Worm (Caenorhabditis elegans) whole organism, late embryonic: ENCODE data around the gene Y75B8A.34.

ENCODE experiments used
- C08G9.2 ChIP-seq: sonication (generic microtip); optimal IDR thresholded peaks from 2 replicates; lab custom pipeline; 2016; ENCODE audit warnings: mild to moderate bottlenecking, missing genetic modification characterization, moderate library complexity, missing compliant biosample characterization
- F13H6.1 ChIP-seq: sonication (generic microtip); optimal IDR thresholded peaks from 2 replicates; lab custom pipeline; 2016; ENCODE audit warnings: missing genetic modification characterization, missing compliant biosample characterization
- K02D7.2 ChIP-seq: sonication (generic microtip); optimal IDR thresholded peaks from 2 replicates; lab custom pipeline; 2017; ENCODE audit warnings: mild to moderate bottlenecking, missing genetic modification characterization, missing compliant biosample characterization
- K09A11.1 ChIP-seq: sonication (generic microtip); optimal IDR thresholded peaks from 2 replicates; lab custom pipeline; 2017; ENCODE audit warnings: antibody characterized with exemption, mild to moderate bottlenecking, missing genetic modification characterization, missing compliant biosample characterization; ENCODE audit not compliant: insufficient read depth
- Y22D7AL.16 ChIP-seq: sonication (generic microtip); optimal IDR thresholded peaks from 2 replicates; lab custom pipeline; 2016; ENCODE audit warnings: missing genetic modification characterization, missing compliant biosample characterization
- ama-1 ChIP-seq: fragments of 150-350 bp; optimal IDR thresholded peaks from 2 replicates; lab custom pipeline; 2014
- ceh-14 ChIP-seq: sonication (generic microtip); optimal IDR thresholded peaks from 2 replicates; lab custom pipeline; 2016; ENCODE audit warnings: missing genotype, missing genetic modification characterization, missing compliant biosample characterization
- ceh-18 ChIP-seq: sonication (generic microtip); optimal IDR thresholded peaks from 2 replicates; lab custom pipeline; 2016; ENCODE audit warnings: missing genetic modification characterization, missing compliant biosample characterization
- ceh-24 ChIP-seq: sonication (generic microtip); optimal IDR thresholded peaks from 2 replicates; lab custom pipeline; 2016; ENCODE audit warnings: mild to moderate bottlenecking, missing genetic modification characterization, missing compliant biosample characterization
- ceh-31 ChIP-seq: sonication (generic microtip); optimal IDR thresholded peaks from 2 replicates; lab custom pipeline; 2016; ENCODE audit warnings: missing genetic modification characterization, missing compliant biosample characterization
- ceh-34 ChIP-seq: sonication (generic microtip); optimal IDR thresholded peaks from 2 replicates; lab custom pipeline; 2016; ENCODE audit warnings: mild to moderate bottlenecking, missing genetic modification characterization, missing compliant biosample characterization
- ceh-6 ChIP-seq: fragments of 200-800 bp; sonication (Bioruptor generic); optimal IDR thresholded peaks from 2 replicates; lab custom pipeline; 2018; ENCODE audit warnings: mild to moderate bottlenecking, missing genetic modification characterization, missing compliant biosample characterization
- dmd-4 ChIP-seq: sonication (generic microtip); optimal IDR thresholded peaks from 2 replicates; lab custom pipeline; 2016; ENCODE audit warnings: borderline replicate concordance, missing genetic modification characterization, missing compliant biosample characterization
- elt-2 ChIP-seq: sonication (generic microtip); optimal IDR thresholded peaks from 2 replicates; lab custom pipeline; 2016; ENCODE audit warnings: missing genetic modification reagents, missing genetic modification characterization, missing compliant biosample characterization
- ets-4 ChIP-seq: sonication (generic microtip); optimal IDR thresholded peaks from 2 replicates; lab custom pipeline; 2016; ENCODE audit warnings: missing genetic modification characterization, missing compliant biosample characterization
- eyg-1 ChIP-seq: sonication (generic microtip); optimal IDR thresholded peaks from 2 replicates; lab custom pipeline; 2016; ENCODE audit warnings: missing genotype, missing genetic modification characterization, missing compliant biosample characterization
- fax-1 ChIP-seq: sonication (generic microtip); optimal IDR thresholded peaks from 2 replicates; lab custom pipeline; 2016; ENCODE audit warnings: missing genotype, missing genetic modification characterization, missing compliant biosample characterization
- fkh-10 ChIP-seq: fragments of 150-350 bp; optimal IDR thresholded peaks from 2 replicates; lab custom pipeline; 2014; ENCODE audit warnings: missing biosample characterization, missing genetic modification reagents, missing genetic modification characterization
- gmeb-2 ChIP-seq: sonication (generic microtip); optimal IDR thresholded peaks from 2 replicates; lab custom pipeline; 2016; ENCODE audit warnings: missing genetic modification characterization, inconsistent platforms, missing compliant biosample characterization
- hlh-13 ChIP-seq: fragments of 200-800 bp; sonication (Bioruptor generic); optimal IDR thresholded peaks from 2 replicates; lab custom pipeline; 2018; ENCODE audit warnings: mild to moderate bottlenecking, missing genetic modification characterization, missing compliant biosample characterization
- hlh-30 ChIP-seq: sonication (generic microtip); optimal IDR thresholded peaks from 2 replicates; lab custom pipeline; 2017; ENCODE audit warnings: antibody characterized with exemption, missing genetic modification characterization, missing compliant biosample characterization; ENCODE audit not compliant: insufficient read depth
- lim-6 ChIP-seq: sonication (generic microtip); optimal IDR thresholded peaks from 2 replicates; lab custom pipeline; 2016; ENCODE audit warnings: missing genetic modification characterization, missing compliant biosample characterization
- mec-3 ChIP-seq: sonication (generic microtip); optimal IDR thresholded peaks from 2 replicates; lab custom pipeline; 2016; ENCODE audit warnings: borderline replicate concordance, missing genetic modification characterization, missing compliant biosample characterization
- nfya-1 ChIP-seq: sonication (generic microtip); optimal IDR thresholded peaks from 2 replicates; lab custom pipeline; 2017; ENCODE audit warnings: missing genetic modification characterization, mild to moderate bottlenecking, missing compliant biosample characterization, antibody characterized with exemption, moderate library complexity
- nhr-11 ChIP-seq: fragments of 150-350 bp; optimal IDR thresholded peaks from 2 replicates; lab custom pipeline; 2014; ENCODE audit warnings: missing biosample characterization, missing genetic modification characterization
- npax-4 ChIP-seq: sonication (generic microtip); optimal IDR thresholded peaks from 2 replicates; lab custom pipeline; 2016; ENCODE audit warnings: missing genetic modification characterization, missing compliant biosample characterization
- odd-2 ChIP-seq: sonication (generic microtip); optimal IDR thresholded peaks from 2 replicates; lab custom pipeline; 2017; ENCODE audit warnings: antibody characterized with exemption, mild to moderate bottlenecking, missing genetic modification characterization, missing compliant biosample characterization
- pat-9 ChIP-seq: fragments of 200-800 bp; sonication (Bioruptor generic); optimal IDR thresholded peaks from 2 replicates; lab custom pipeline; 2018; ENCODE audit warnings: mild to moderate bottlenecking, missing genetic modification characterization, moderate library complexity, missing compliant biosample characterization
- pha-2 ChIP-seq: sonication (generic microtip); optimal IDR thresholded peaks from 2 replicates; lab custom pipeline; 2017; ENCODE audit warnings: mild to moderate bottlenecking, missing genetic modification characterization, missing compliant biosample characterization
- rnt-1 ChIP-seq: sonication (generic microtip); optimal IDR thresholded peaks from 2 replicates; lab custom pipeline; 2016; ENCODE audit warnings: missing genetic modification characterization, missing compliant biosample characterization
- sdc-2 ChIP-seq: sonication (generic microtip); optimal IDR thresholded peaks from 2 replicates; lab custom pipeline; 2016; ENCODE audit warnings: missing genotype, missing genetic modification characterization, missing compliant biosample characterization
- sox-2 ChIP-seq: fragments of 200-800 bp; sonication (Bioruptor generic); IDR thresholded peaks from 2 replicates; pipeline ENCODE4 v1.3.6; 2022; ENCODE audit warnings: missing genetic modification reagents, missing genetic modification characterization, missing compliant biosample characterization
- tbx-2 ChIP-seq: sonication (generic microtip); optimal IDR thresholded peaks from 2 replicates; lab custom pipeline; 2016; ENCODE audit warnings: missing genetic modification characterization, missing compliant biosample characterization
- ttx-3 ChIP-seq: sonication (generic microtip); optimal IDR thresholded peaks from 2 replicates; lab custom pipeline; 2016; ENCODE audit warnings: missing genetic modification reagents, missing genetic modification characterization, missing compliant biosample characterization
- unc-3 ChIP-seq, 2 experiments: fragments of 200-800 bp in 1 of 2; sonication (Bioruptor generic) in 1 of 2; sonication (generic microtip) in 1 of 2; conservative IDR thresholded peaks in 1 of 2; optimal IDR thresholded peaks in 1 of 2; 2 replicates each; pipeline versions ENCODE4 v1.3.6 to Lab custom; 2016 to 2022; ENCODE audit warnings: missing compliant biosample characterization in 2 of 2, missing genetic modification characterization in 2 of 2, missing genetic modification reagents in 1 of 2
- unc-42 ChIP-seq: sonication (generic microtip); optimal IDR thresholded peaks from 2 replicates; lab custom pipeline; 2016; ENCODE audit warnings: missing genotype, missing genetic modification characterization, missing compliant biosample characterization
- unc-55 ChIP-seq: sonication (generic microtip); optimal IDR thresholded peaks from 2 replicates; lab custom pipeline; 2017; ENCODE audit warnings: missing biosample characterization, missing genetic modification reagents, missing genetic modification characterization
- unc-86 ChIP-seq: sonication (generic microtip); optimal IDR thresholded peaks from 2 replicates; lab custom pipeline; 2016; ENCODE audit warnings: missing genetic modification characterization, missing compliant biosample characterization
- zip-5 ChIP-seq: sonication (generic microtip); optimal IDR thresholded peaks from 2 replicates; lab custom pipeline; 2016; ENCODE audit warnings: missing genetic modification characterization, missing compliant biosample characterization
- ztf-16 ChIP-seq: sonication (generic microtip); optimal IDR thresholded peaks from 2 replicates; lab custom pipeline; 2017; ENCODE audit warnings: missing genetic modification characterization, missing compliant biosample characterization

Y75B8A.34 gene

DNA sequence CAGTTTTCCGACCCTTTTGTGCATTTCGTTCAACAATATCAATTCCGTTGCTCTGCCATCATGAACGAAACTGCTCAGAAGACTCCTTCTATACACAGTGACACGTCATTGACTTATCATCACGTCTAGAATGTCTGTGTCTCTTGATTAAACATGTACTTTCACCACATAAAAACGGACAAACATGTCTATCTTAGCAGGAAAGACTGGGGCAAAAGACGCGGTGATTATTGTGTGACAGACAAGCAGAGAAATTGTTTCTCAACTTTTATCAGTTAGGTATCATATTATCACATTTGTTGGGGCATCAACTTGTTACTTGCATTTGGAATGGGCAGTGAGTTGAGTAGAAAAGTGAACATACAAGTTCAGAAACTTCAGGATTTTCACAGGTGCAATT, 34.1 kb upstream of the Y75B8A.34 start:
- no peak for TF ChIP-seq zip-5 (tag; lab: Kevin White, UChicago)
- peak; percentile 88 for TF ChIP-seq elt-2 (tag; lab: Kevin White, UChicago)

DNA sequence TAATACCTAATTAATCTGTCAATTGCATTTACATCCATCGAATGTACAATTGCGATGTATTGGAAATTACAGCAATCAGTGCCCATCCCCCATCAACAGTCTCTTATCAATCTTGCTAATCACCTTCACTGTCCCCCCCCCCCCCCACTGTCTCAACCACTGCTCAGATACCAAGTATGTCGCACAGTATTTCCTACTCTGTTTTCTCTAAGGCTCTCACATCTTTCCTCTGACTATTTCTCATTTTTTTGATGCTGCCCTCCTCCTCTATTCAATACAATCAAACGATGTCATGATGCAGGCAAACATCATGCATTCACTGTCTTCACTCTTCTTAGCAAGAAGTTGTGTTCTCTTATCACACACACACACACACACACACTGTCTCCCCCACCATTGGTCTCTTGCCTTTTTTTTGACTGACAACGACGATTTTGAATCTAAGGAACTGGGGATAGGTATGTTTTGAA, 31.8 kb upstream of the Y75B8A.34 start, which contains the start of the genes zip-12 and Y75B8A.63:
zip-12 (plus strand) TSS at position 387 of the 470 bp plus-strand sequence.
Y75B8A.63 (plus strand) TSS at position 420 of the 470 bp plus-strand sequence.
- TF ChIP-seq ceh-6: no peak
- TF ChIP-seq odd-2 (tag; lab: Kevin White, UChicago): no peak
- TF ChIP-seq elt-2 (tag; lab: Kevin White, UChicago): peak; percentile 73
- TF ChIP-seq ceh-14: no peak
- TF ChIP-seq, all 69 proteins: peak for 1

DNA sequence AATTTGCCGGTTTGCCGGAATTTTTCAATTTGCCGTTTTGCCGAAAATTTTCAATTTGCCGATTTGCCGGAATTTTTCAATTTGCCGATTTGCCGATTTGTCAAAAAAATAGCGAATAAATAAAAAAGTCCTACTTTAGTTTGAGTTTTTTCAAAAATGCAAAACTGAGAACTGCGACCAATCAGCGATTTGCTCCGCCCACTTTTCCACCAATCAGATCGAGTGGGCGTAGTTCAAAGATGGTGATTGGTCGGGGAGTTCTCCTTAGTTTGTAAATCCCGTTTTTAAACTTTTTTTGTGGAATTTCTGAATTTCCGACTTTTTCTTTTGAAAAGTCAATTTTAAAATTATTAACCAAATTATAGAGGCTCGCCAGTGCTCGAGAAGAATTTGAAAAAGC, 28.1 kb upstream of the Y75B8A.34 start:
- no peak for TF ChIP-seq K09A11.1 (tag; lab: Kevin White, UChicago)
- peak; percentile 95 for TF ChIP-seq nfya-1 (tag; lab: Kevin White, UChicago)

DNA sequence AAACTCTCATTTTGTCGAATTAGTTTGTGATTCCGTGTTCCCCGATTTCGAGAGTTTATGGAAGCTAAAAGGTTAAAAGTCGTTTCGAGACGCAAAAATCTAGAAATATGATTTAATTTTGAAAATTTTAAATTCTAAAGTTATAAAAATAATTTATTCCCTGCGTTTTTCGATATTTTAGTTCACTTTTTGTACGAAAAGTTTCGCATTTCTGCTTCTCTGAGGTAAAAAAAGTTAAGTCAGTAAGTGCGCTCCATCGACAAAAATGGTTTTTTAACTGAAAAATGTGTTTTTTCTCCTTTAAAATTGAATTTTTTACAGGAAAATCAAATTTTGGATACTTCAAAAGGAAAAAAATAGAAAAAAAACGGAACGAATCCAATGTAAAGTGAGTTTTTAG, 25.9 kb upstream of the Y75B8A.34 start, which contains the start of gene zip-1:
zip-1 (plus strand) TSS at position 301 of the 400 bp plus-strand sequence.
- TF ChIP-seq Y22D7AL.16 (no peak), lim-6 (tag; lab: Kevin White, UChicago) (no peak), K09A11.1 (tag; lab: Kevin White, UChicago) (no peak), ets-4 (tag; lab: Kevin White, UChicago) (no peak), ztf-16 (no peak), F13H6.1 (no peak), ceh-24 (tag; lab: Kevin White, UChicago) (no peak), unc-55 (GFP tag; lab: Kevin White, UChicago) (no peak), unc-86 (tag; lab: Kevin White, UChicago) (no peak)

DNA sequence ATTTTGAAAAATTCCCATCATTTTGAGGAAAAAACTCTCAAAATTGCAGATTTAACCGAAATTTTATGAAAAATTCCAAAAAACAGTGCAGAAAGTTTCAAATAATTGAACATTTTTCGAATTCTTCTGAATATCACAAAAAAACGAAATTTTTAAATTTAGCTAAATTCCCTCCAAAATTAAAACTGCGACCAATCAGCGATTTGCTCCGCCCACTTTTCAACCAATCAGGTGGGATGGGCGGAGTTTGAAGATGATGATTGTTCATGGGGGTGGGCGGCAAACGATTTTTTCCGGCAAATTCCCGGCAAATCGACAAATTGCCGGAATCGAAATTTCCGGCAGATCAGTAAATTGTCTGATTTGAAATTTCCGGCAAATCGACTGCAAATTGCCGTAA, 25.1 kb upstream of the Y75B8A.34 start:
- peak; percentile 80 for TF ChIP-seq nfya-1 (tag; lab: Kevin White, UChicago)
- TF ChIP-seq sdc-2 (tag; lab: Kevin White, UChicago): no peak

DNA sequence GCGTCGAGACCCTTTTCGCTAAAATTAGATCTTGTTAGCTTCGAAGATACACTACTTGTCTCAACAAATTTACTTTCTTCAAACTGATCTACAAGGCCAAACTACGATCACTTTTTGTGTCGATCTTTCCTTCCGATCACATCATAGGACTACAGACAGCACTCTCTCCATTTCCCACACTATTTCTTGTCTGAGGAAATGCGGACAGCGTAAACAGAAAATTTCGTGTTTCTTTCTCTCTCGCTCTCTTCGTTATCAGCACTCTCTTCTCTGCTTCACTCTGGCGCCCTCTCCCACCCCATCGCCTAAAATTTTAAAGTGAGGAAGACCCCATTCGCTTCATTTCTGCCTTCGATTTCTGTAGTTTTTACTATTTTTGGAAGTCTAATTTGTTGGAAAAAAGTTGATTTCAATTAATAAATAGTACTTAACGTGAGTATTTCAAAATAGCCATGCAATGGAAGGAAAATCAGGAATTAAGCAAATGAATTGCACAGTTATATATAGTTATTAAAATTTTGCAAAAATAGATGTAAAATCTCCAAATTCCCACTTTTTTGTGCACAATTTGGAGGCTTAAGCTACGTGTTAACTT, 23.9 kb upstream of the Y75B8A.34 start:
- TF ChIP-seq pat-9 (no peak), ets-4 (tag; lab: Kevin White, UChicago) (no peak), unc-55 (GFP tag; lab: Kevin White, UChicago) (peak; percentile 80), eyg-1 (tag; lab: Kevin White, UChicago) (no peak), unc-3 (GFP tag; conservative IDR thresholded peaks at IDR 0.05; lab: Robert Waterston, UW) (no peak), unc-3 (tag; optimal IDR thresholded peaks at IDR 0.05; lab: Kevin White, UChicago) (no peak), hlh-30 (peak; percentile 19), tbx-2 (no peak), gmeb-2 (tag; lab: Kevin White, UChicago) (no peak), mec-3 (tag; lab: Kevin White, UChicago) (no peak), npax-4 (no peak), ceh-34 (tag; lab: Kevin White, UChicago) (no peak), unc-42 (peak; percentile 15), fkh-10 (GFP tag; lab: Kevin White, UChicago) (no peak), ceh-6 (no peak), nhr-11 (tag; lab: Kevin White, UChicago) (no peak), hlh-13 (no peak), ceh-14 (no peak), K02D7.2 (tag; lab: Kevin White, UChicago) (no peak), ceh-31 (tag; lab: Kevin White, UChicago) (no peak), sox-2 (GFP tag; lab: Robert Waterston, UW) (no peak), nfya-1 (tag; lab: Kevin White, UChicago) (peak; percentile 62), ttx-3 (no peak), dmd-4 (no peak), C08G9.2 (no peak), pha-2 (tag; lab: Kevin White, UChicago) (no peak), Y22D7AL.16 (no peak), rnt-1 (tag; lab: Kevin White, UChicago) (no peak), fax-1 (tag; lab: Kevin White, UChicago) (no peak), ama-1 (lab: Kevin White, UChicago) (no peak), ceh-18 (peak; percentile 20), lim-6 (tag; lab: Kevin White, UChicago) (no peak)
